Fruit fly (Drosophila melanogaster): ENCODE measurements around the gene CG45122.

The CG45122 gene

DNA sequence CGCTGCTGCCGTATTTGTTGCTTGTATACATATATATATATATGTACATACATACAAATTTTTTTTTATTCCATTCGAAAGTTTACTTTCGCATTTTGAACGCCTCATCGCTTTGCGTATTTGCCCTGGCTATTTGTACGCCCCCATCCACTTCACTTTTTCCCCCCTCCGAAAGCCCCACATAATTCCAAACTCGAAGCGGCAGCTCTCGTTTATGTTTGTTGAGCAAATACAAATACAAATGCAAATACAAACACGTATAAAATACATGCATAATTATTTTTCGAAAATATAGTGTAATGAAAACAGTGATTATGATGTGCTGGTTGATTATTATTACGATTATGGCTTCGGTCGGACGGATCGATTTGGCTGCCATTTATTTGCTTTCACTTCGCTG, 24.1 kb downstream of the CG45122 start (continued):
- TF ChIP-seq pan (optimal IDR thresholded peaks at IDR 0.05) (no peak), pan (GFP tag; optimal IDR thresholded peaks at IDR 0.05 in 1 of 2, IDR thresholded peaks at IDR 0.05 in 1 of 2) (peak in 1 of 2 experiments; percentile 65), CG18011 (GFP tag; optimal IDR thresholded peaks at IDR 0.05) (peak; percentile 45), Oaz (GFP tag; IDR thresholded peaks at IDR 0.05) (no peak), Usf (GFP tag; optimal IDR thresholded peaks at IDR 0.05) (peak; percentile 40), CG15011 (GFP tag; optimal IDR thresholded peaks at IDR 0.05) (peak; percentile 95), CG6854 (GFP tag; optimal IDR thresholded peaks at IDR 0.05) (peak; percentile 79), CG11093 (GFP tag; IDR thresholded peaks at IDR 0.05) (peak; percentile 13; the same call in 1 of the 3 replicates), CG31224 (GFP tag; IDR thresholded peaks at IDR 0.05) (0 out of 2 replicates have a peak, but pooled peaks have one; percentile 16), E2f2 (GFP tag; IDR thresholded peaks at IDR 0.05) (peak; percentile 42; the same call in 1 of the 2 replicates), Camta (GFP tag; optimal IDR thresholded peaks at IDR 0.05) (peak; percentile 84), Rfx (GFP tag; IDR thresholded peaks at IDR 0.05) (peak; percentile 47), Hr3 (GFP tag; optimal IDR thresholded peaks at IDR 0.05) (peak; percentile 58), CG12391 (tag; optimal IDR thresholded peaks at IDR 0.05) (peak; percentile 85), CG8388 (GFP tag; optimal IDR thresholded peaks at IDR 0.05) (peak; percentile 88), Abd-B (GFP tag; optimal IDR thresholded peaks at IDR 0.05) (peak; percentile 49), CG8765 (GFP tag; IDR thresholded peaks at IDR 0.05) (no peak), Gsc (GFP tag; IDR thresholded peaks at IDR 0.05) (no peak), ato (GFP tag; IDR thresholded peaks at IDR 0.05; ENCODE audit: partially characterized antibody) (no peak), danr (GFP tag; IDR thresholded peaks at IDR 0.05) (peak; percentile 60), Vsx1 (GFP tag; optimal IDR thresholded peaks at IDR 0.05) (peak; percentile 97), unc-4 (GFP tag; IDR thresholded peaks at IDR 0.05; ENCODE audit: partially characterized antibody) (no peak), CG9215 (GFP tag; IDR thresholded peaks at IDR 0.05) (no peak), zfh1 (GFP tag; IDR thresholded peaks at IDR 0.05) (peak; percentile 80), CG4360 (GFP tag; IDR thresholded peaks at IDR 0.05) (peak; percentile 49; the same call in 1 of the 2 replicates), wek (GFP tag; optimal IDR thresholded peaks at IDR 0.05) (peak; percentile 93), nerfin-1 (tag; optimal IDR thresholded peaks at IDR 0.05) (peak; percentile 94), gfzf (GFP tag; optimal IDR thresholded peaks at IDR 0.05) (no peak), CG4854 (GFP tag; optimal IDR thresholded peaks at IDR 0.05) (peak; percentile 80), maf-S (GFP tag; optimal IDR thresholded peaks at IDR 0.05) (peak; percentile 65), bcd (GFP tag; optimal IDR thresholded peaks at IDR 0.05) (peak; percentile 93), mld (GFP tag; IDR thresholded peaks at IDR 0.05; ENCODE audit: partially characterized antibody) (no peak), luna (GFP tag; optimal IDR thresholded peaks at IDR 0.05) (no peak), schlank (tag; optimal IDR thresholded peaks at IDR 0.05) (peak; percentile 76), HHEX (GFP tag; optimal IDR thresholded peaks at IDR 0.05) (peak; percentile 89), MBD-R2 (GFP tag; IDR thresholded peaks at IDR 0.05) (peak; percentile 27; the same call in 1 of the 2 replicates), CG32532 (GFP tag; IDR thresholded peaks at IDR 0.05) (no peak), Dref (GFP tag; IDR thresholded peaks at IDR 0.05) (no peak), Blimp-1 (GFP tag; optimal IDR thresholded peaks at IDR 0.05) (peak; percentile 95), HLH4C (GFP tag; IDR thresholded peaks at IDR 0.05; ENCODE audit: partially characterized antibody) (no peak), CG10274 (GFP tag; optimal IDR thresholded peaks at IDR 0.05) (peak; percentile 66), Fer3 (tag; optimal IDR thresholded peaks at IDR 0.05) (peak; percentile 85), Trl (optimal IDR thresholded peaks at IDR 0.05) (no peak), Trl (GFP tag; optimal IDR thresholded peaks at IDR 0.05) (peak; percentile 88), ham (GFP tag; IDR thresholded peaks at IDR 0.05) (no peak), pho (GFP tag; optimal IDR thresholded peaks at IDR 0.05) (peak; percentile 16), Kr (GFP tag; optimal IDR thresholded peaks at IDR 0.05) (peak; percentile 97), Sin3A (optimal IDR thresholded peaks at IDR 0.05) (no peak), bowl (GFP tag; IDR thresholded peaks at IDR 0.05) (no peak), lab (GFP tag; optimal IDR thresholded peaks at IDR 0.05) (peak; percentile 97), CG9727 (GFP tag; optimal IDR thresholded peaks at IDR 0.05) (peak; percentile 94)
